Fruit fly (Drosophila melanogaster): ENCODE results near the gene TfIIFalpha.

DNA sequence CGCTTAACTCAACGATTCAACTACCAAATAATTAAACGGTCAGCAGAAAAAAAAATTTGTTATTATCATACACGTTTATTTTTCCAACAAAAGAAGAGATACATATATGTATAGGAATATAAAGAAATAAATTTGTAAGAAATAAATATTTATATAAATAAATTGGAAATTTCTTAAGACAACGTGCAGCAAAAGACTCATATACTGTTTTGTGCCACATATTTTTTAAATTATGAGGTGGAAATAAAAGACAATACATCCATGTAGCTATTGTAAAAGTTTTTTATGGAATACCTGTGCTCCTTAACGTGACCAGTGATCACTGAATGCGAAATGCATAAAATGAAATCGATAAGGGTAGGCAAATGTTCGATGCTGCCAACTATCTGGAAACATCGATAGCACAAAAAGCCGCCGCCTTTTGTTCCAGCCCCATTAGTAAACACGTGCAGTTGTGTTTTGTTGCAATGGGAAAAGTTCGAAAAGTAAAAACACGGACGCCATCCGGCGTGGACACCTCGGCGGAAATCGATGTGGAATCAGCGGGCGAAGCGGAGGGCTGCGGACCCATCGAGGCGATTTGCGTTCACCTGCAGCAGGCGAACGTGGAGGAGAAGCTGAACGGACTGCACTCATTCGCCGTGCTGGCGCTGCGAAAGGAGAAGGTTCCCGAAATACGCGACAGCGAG lies 11.6 kb upstream of the TfIIFalpha start, which contains the start of gene CG10286:
- TF ChIP-seq psq (optimal IDR thresholded peaks at IDR 0.05) (no peak), h (optimal IDR thresholded peaks at IDR 0.05) (no peak), Myc (optimal IDR thresholded peaks at IDR 0.05) (no peak), Sin3A (optimal IDR thresholded peaks at IDR 0.05) (no peak)
